Worm (Caenorhabditis elegans) whole organism, young adult: ENCODE measurements around the gene ZK1290.10.

Experiments used
- B0035.1 ChIP-seq: sonication (generic microtip); optimal IDR thresholded peaks from 2 replicates; lab custom pipeline; 2016; ENCODE audit warnings: missing genetic modification characterization, mild to moderate bottlenecking, missing compliant biosample characterization, missing genotype, missing genetic modification reagents
- B0336.3 ChIP-seq: fragments of 200-800 bp; sonication (Bioruptor generic); IDR thresholded peaks from 2 replicates; pipeline ENCODE4 v1.3.6; 2022; ENCODE audit warnings: missing genetic modification characterization, missing compliant biosample characterization
- F23B12.7 ChIP-seq: sonication (generic microtip); optimal IDR thresholded peaks from 2 replicates; lab custom pipeline; 2017; ENCODE audit warnings: missing genetic modification characterization, mild to moderate bottlenecking, missing compliant biosample characterization, antibody characterized with exemption, moderate library complexity; ENCODE audit not compliant: insufficient read depth
- F57A8.1 ChIP-seq: fragments of 200-800 bp; sonication (Bioruptor generic); optimal IDR thresholded peaks from 2 replicates; lab custom pipeline; 2018; ENCODE audit warnings: mild to moderate bottlenecking, missing genetic modification characterization, moderate library complexity, missing compliant biosample characterization
- F57C9.4 ChIP-seq: sonication (generic microtip); optimal IDR thresholded peaks from 2 replicates; lab custom pipeline; 2017; ENCODE audit warnings: mild to moderate bottlenecking, missing genetic modification characterization, missing compliant biosample characterization
- K12H6.12 ChIP-seq: fragments of 200-800 bp; sonication (Bioruptor generic); optimal IDR thresholded peaks from 2 replicates; lab custom pipeline; 2018; ENCODE audit warnings: mild to moderate bottlenecking, missing genetic modification characterization, missing compliant biosample characterization
- T07F8.4 ChIP-seq: sonication (generic microtip); optimal IDR thresholded peaks from 2 replicates; lab custom pipeline; 2016; ENCODE audit warnings: mild to moderate bottlenecking, missing genetic modification characterization, moderate library complexity, missing compliant biosample characterization
- Y56A3A.18 ChIP-seq: fragments of 200-800 bp; sonication (Bioruptor generic); IDR thresholded peaks from 2 replicates; pipeline ENCODE4 v1.3.6; 2022; ENCODE audit warnings: missing genetic modification reagents, missing genetic modification characterization, missing compliant biosample characterization
- Y79H2A.3 ChIP-seq: fragments of 200-800 bp; sonication (Bioruptor generic); conservative IDR thresholded peaks from 2 replicates; pipeline ENCODE4 v1.3.6; 2022; ENCODE audit warnings: missing genetic modification reagents, missing genetic modification characterization, missing compliant biosample characterization
- aptf-2 ChIP-seq: fragments of 200-800 bp; sonication (Bioruptor generic); conservative IDR thresholded peaks from 2 replicates; pipeline ENCODE4 v1.3.6; 2022; ENCODE audit warnings: missing genetic modification reagents, missing genetic modification characterization, missing compliant biosample characterization
- attf-5 ChIP-seq: fragments of 200-800 bp; sonication (Bioruptor generic); optimal IDR thresholded peaks from 2 replicates; lab custom pipeline; 2018; ENCODE audit warnings: mild to moderate bottlenecking, missing genetic modification characterization, missing compliant biosample characterization
- bed-1 ChIP-seq: fragments of 200-800 bp; sonication (Bioruptor generic); IDR thresholded peaks from 2 replicates; pipeline ENCODE4 v1.3.6; 2022; ENCODE audit warnings: missing genetic modification reagents, missing genetic modification characterization, missing compliant biosample characterization
- ceh-79 ChIP-seq: sonication (generic microtip); optimal IDR thresholded peaks from 2 replicates; lab custom pipeline; 2017; ENCODE audit warnings: mild to moderate bottlenecking, missing genetic modification characterization, missing compliant biosample characterization
- ceh-91 ChIP-seq: fragments of 200-800 bp; sonication (Bioruptor generic); IDR thresholded peaks from 2 replicates; pipeline ENCODE4 v1.3.6; 2022; ENCODE audit warnings: missing genetic modification reagents, missing genetic modification characterization, missing compliant biosample characterization
- die-1 ChIP-seq: sonication (generic microtip); optimal IDR thresholded peaks from 2 replicates; lab custom pipeline; 2016; ENCODE audit warnings: missing genotype, mild to moderate bottlenecking, missing genetic modification characterization, missing compliant biosample characterization
- dox-1 ChIP-seq: fragments of 200-800 bp; sonication (Bioruptor generic); IDR thresholded peaks from 2 replicates; pipeline ENCODE4 v1.3.6; 2022; ENCODE audit warnings: missing genetic modification reagents, missing genetic modification characterization, missing compliant biosample characterization
- egl-44 ChIP-seq: fragments of 200-800 bp; sonication (Bioruptor generic); IDR thresholded peaks from 2 replicates; pipeline ENCODE4 v1.3.6; 2022; ENCODE audit warnings: missing genetic modification reagents, missing genetic modification characterization, missing compliant biosample characterization
- egrh-3 ChIP-seq: fragments of 200-800 bp; sonication (Bioruptor generic); IDR thresholded peaks from 2 replicates; pipeline ENCODE4 v1.3.6; 2022; ENCODE audit warnings: missing genetic modification reagents, missing genetic modification characterization, missing compliant biosample characterization
- hlh-12 ChIP-seq: sonication (generic microtip); optimal IDR thresholded peaks from 2 replicates; lab custom pipeline; 2016; ENCODE audit warnings: missing genetic modification characterization, missing compliant biosample characterization
- hlh-26 ChIP-seq: fragments of 200-800 bp; sonication (Bioruptor generic); conservative IDR thresholded peaks from 2 replicates; pipeline ENCODE4 v1.3.6; 2022; ENCODE audit warnings: missing genetic modification reagents, missing genetic modification characterization, missing compliant biosample characterization
- hmg-1.2 ChIP-seq: fragments of 200-800 bp; sonication (Bioruptor generic); IDR thresholded peaks from 2 replicates; pipeline ENCODE4 v1.3.6; 2022; ENCODE audit warnings: missing genetic modification reagents, missing genetic modification characterization, missing compliant biosample characterization
- hsf-1 ChIP-seq: fragments of 200-800 bp; sonication (Bioruptor generic); IDR thresholded peaks from 2 replicates; pipeline ENCODE4 v1.3.6; 2022; ENCODE audit warnings: missing genetic modification reagents, missing genetic modification characterization, missing compliant biosample characterization
- lin-40 ChIP-seq: sonication (generic microtip); optimal IDR thresholded peaks from 2 replicates; lab custom pipeline; 2016; ENCODE audit warnings: missing genetic modification characterization, mild to moderate bottlenecking, missing compliant biosample characterization, missing genotype, missing genetic modification reagents
- lsy-27 ChIP-seq: sonication (generic microtip); optimal IDR thresholded peaks from 2 replicates; lab custom pipeline; 2017; ENCODE audit warnings: missing genetic modification characterization, mild to moderate bottlenecking, missing compliant biosample characterization, antibody characterized with exemption, missing genotype, borderline replicate concordance; ENCODE audit not compliant: insufficient read depth
- madf-10 ChIP-seq: sonication (generic microtip); optimal IDR thresholded peaks from 2 replicates; lab custom pipeline; 2016; ENCODE audit warnings: mild to moderate bottlenecking, missing genetic modification characterization, missing compliant biosample characterization
- madf-3 ChIP-seq: fragments of 200-800 bp; sonication (Bioruptor generic); IDR thresholded peaks from 2 replicates; pipeline ENCODE4 v1.3.6; 2022; ENCODE audit warnings: missing genetic modification reagents, missing genetic modification characterization, missing compliant biosample characterization
- madf-8 ChIP-seq: fragments of 200-800 bp; sonication (Bioruptor generic); conservative IDR thresholded peaks from 2 replicates; pipeline ENCODE4 v1.3.6; 2022; ENCODE audit warnings: missing genetic modification reagents, missing genetic modification characterization, missing compliant biosample characterization
- nfya-1 ChIP-seq: sonication (generic microtip); optimal IDR thresholded peaks from 2 replicates; lab custom pipeline; 2017; ENCODE audit warnings: antibody characterized with exemption, missing compliant biosample characterization, missing genetic modification characterization, borderline replicate concordance; ENCODE audit not compliant: insufficient read depth
- nfya-2 ChIP-seq: fragments of 200-800 bp; sonication (Bioruptor generic); IDR thresholded peaks from 2 replicates; pipeline ENCODE4 v1.3.6; 2022; ENCODE audit warnings: missing genetic modification reagents, missing genetic modification characterization, missing compliant biosample characterization
- nfyb-1 ChIP-seq: fragments of 200-800 bp; sonication (Bioruptor generic); IDR thresholded peaks from 2 replicates; pipeline ENCODE4 v1.3.6; 2022; ENCODE audit warnings: missing genetic modification reagents, missing genetic modification characterization, missing compliant biosample characterization
- nhr-120 ChIP-seq: fragments of 200-800 bp; sonication (Bioruptor generic); IDR thresholded peaks from 2 replicates; pipeline ENCODE4 v1.3.6; 2022; ENCODE audit warnings: missing genetic modification characterization, missing compliant biosample characterization
- nhr-27 ChIP-seq: fragments of 200-800 bp; sonication (Bioruptor generic); optimal IDR thresholded peaks from 2 replicates; lab custom pipeline; 2018; ENCODE audit warnings: mild to moderate bottlenecking, missing genetic modification characterization, moderate library complexity, missing compliant biosample characterization
- rec-8 ChIP-seq, 2 experiments: sonication (generic microtip); optimal IDR thresholded peaks; 2 replicates each; lab custom pipeline; 2016; ENCODE audit warnings: mild to moderate bottlenecking in 2 of 2, missing genetic modification characterization in 2 of 2, missing genetic modification reagents in 2 of 2, missing genotype in 2 of 2, missing biosample characterization in 1 of 2, missing compliant biosample characterization in 1 of 2, moderate library complexity in 1 of 2
- rpc-1 ChIP-seq, 2 experiments: fragments of 150-350 bp in 1 of 2; sonication (generic microtip) in 1 of 2; optimal IDR thresholded peaks; 2 replicates each; lab custom pipeline; 2014 to 2018; ENCODE audit warnings: missing biosample characterization in 1 of 2, missing genetic modification characterization in 1 of 2, missing genetic modification reagents in 1 of 2, missing genotype in 1 of 2
- sdz-38 ChIP-seq: sonication (generic microtip); optimal IDR thresholded peaks from 2 replicates; lab custom pipeline; 2016; ENCODE audit warnings: missing genotype, missing genetic modification characterization, missing compliant biosample characterization
- tbx-9 ChIP-seq: sonication (generic microtip); optimal IDR thresholded peaks from 2 replicates; lab custom pipeline; 2016; ENCODE audit warnings: borderline replicate concordance, missing genetic modification characterization, inconsistent platforms, missing compliant biosample characterization
- tlf-1 ChIP-seq: fragments of 200-800 bp; sonication (Bioruptor generic); optimal IDR thresholded peaks from 2 replicates; lab custom pipeline; 2018; ENCODE audit warnings: mild to moderate bottlenecking, missing genetic modification characterization, missing compliant biosample characterization
- unc-62 ChIP-seq: fragments of 150-350 bp; optimal IDR thresholded peaks from 2 replicates; lab custom pipeline; 2014; ENCODE audit warnings: missing biosample characterization, missing genetic modification reagents, missing genetic modification characterization
- xnd-1 ChIP-seq: sonication (generic microtip); optimal IDR thresholded peaks from 2 replicates; lab custom pipeline; 2016; ENCODE audit warnings: missing genotype, missing genetic modification reagents, missing genetic modification characterization, missing compliant biosample characterization
- zfh-2 ChIP-seq: fragments of 200-800 bp; sonication (Bioruptor generic); conservative IDR thresholded peaks from 2 replicates; pipeline ENCODE4 v1.3.6; 2022; ENCODE audit warnings: missing genetic modification reagents, missing genetic modification characterization, missing compliant biosample characterization
- ztf-18 ChIP-seq: sonication (generic microtip); optimal IDR thresholded peaks from 2 replicates; lab custom pipeline; 2016; ENCODE audit warnings: missing genotype, mild to moderate bottlenecking, missing genetic modification characterization, missing compliant biosample characterization
- ztf-25 ChIP-seq: fragments of 200-800 bp; sonication (Bioruptor generic); IDR thresholded peaks from 2 replicates; pipeline ENCODE4 v1.3.6; 2022; ENCODE audit warnings: missing genetic modification reagents, missing genetic modification characterization, missing compliant biosample characterization
- ztf-6 ChIP-seq: fragments of 200-800 bp; sonication (Bioruptor generic); IDR thresholded peaks from 2 replicates; pipeline ENCODE4 v1.3.6; 2022; ENCODE audit warnings: missing genetic modification reagents, missing genetic modification characterization, missing compliant biosample characterization

The ZK1290.10 gene

DNA sequence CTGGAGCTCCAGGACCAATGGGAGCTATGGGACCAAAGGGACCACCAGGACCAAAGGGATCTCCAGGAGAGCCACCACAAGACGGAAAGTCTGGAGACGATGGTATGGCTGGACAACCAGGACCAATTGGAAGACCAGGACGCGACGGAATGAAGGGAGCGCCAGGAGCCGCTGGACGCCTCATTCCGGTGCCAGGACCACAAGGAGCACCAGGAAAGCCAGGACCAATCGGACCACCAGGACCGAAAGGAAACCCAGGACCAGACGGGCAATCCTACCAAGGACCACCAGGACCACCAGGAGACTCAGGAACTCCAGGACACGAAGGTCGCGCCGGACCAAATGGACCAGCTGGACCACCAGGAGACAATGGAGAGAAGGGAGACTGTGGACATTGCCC lies 8.9 kb downstream of the ZK1290.10 start:
- no peak for TF ChIP-seq hlh-12 (tag; lab: Kevin White, UChicago)
- TF ChIP-seq zfh-2 (GFP tag; lab: Robert Waterston, UW), result peak; percentile 64; the same call in 1 of the 2 replicates
- no peak for TF ChIP-seq nfya-1
- TF ChIP-seq F57C9.4 (tag; lab: Kevin White, UChicago), result no peak
- TF ChIP-seq nfya-2, result no peak
- no peak for TF ChIP-seq rpc-1 (optimal IDR thresholded peaks at IDR 0.05; lab: Kevin White, UChicago)
- no peak for TF ChIP-seq rpc-1 (tag; optimal IDR thresholded peaks at IDR 0.05; lab: Kevin White, UChicago)
- no peak for TF ChIP-seq aptf-2 (GFP tag; lab: Robert Waterston, UW)
- TF ChIP-seq, all 124 proteins: peak for 1

DNA sequence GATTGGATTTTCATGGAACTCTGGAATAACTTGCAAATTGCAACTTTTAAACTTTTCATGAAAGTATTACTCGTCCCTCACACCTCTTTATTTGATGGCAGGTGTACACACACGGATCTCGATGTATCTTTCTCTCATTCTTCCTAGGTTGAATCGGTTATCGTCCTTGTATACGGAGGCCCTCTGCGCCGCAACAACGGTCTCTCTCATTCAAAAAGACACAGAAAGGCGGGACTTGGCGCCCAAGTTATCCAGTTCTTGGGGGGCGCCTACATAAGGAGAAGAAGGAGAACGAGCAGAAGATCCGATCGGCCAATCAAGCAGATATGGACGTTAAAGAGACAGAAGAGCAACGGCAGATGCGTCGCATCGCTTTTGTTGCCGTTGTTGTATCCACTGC lies 9.9 kb downstream of the ZK1290.10 start, which contains the start of gene rol-8:
Gene rol-8 (plus strand): TSS at position 301 of the 400 bp plus-strand sequence.
- no peak for TF ChIP-seq B0336.3 (GFP tag; lab: Robert Waterston, UW)
- TF ChIP-seq madf-10, result no peak
- no peak for TF ChIP-seq Y79H2A.3 (GFP tag; lab: Robert Waterston, UW)
- TF ChIP-seq K12H6.12 (tag; lab: Kevin White, UChicago), result no peak
- no peak for TF ChIP-seq hlh-12 (tag; lab: Kevin White, UChicago)
- TF ChIP-seq tbx-9, result no peak
- no peak for TF ChIP-seq hmg-1.2 (GFP tag; lab: Robert Waterston, UW)
- no peak for TF ChIP-seq hlh-26 (GFP tag; lab: Robert Waterston, UW)
- TF ChIP-seq ztf-18 (tag; lab: Kevin White, UChicago), result no peak
- no peak for TF ChIP-seq madf-3 (GFP tag; lab: Robert Waterston, UW)
- no peak for TF ChIP-seq dox-1 (GFP tag; lab: Robert Waterston, UW)
- TF ChIP-seq T07F8.4 (tag; lab: Kevin White, UChicago), result no peak
- no peak for TF ChIP-seq ztf-25 (GFP tag; lab: Robert Waterston, UW)

DNA sequence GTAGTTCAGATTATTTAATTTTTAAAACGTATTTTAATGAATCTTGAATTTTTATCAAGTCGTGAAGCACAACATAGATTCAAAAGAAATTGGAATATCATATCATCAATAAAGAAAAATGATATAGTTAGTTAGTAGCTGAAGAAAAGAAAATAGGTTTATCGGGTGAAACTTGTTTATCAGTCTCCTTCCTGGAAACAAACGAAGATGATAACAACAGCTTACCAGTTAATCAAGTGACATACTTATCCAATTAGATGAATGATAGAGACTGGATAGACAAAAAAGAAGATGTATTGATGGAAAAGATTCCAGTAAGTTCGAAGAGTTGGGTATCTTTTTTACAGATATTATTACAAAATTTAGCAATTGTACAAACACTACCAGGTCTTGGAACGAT lies 10.8 kb downstream of the ZK1290.10 start:
- TF ChIP-seq K12H6.12 (tag; lab: Kevin White, UChicago), result no peak

DNA sequence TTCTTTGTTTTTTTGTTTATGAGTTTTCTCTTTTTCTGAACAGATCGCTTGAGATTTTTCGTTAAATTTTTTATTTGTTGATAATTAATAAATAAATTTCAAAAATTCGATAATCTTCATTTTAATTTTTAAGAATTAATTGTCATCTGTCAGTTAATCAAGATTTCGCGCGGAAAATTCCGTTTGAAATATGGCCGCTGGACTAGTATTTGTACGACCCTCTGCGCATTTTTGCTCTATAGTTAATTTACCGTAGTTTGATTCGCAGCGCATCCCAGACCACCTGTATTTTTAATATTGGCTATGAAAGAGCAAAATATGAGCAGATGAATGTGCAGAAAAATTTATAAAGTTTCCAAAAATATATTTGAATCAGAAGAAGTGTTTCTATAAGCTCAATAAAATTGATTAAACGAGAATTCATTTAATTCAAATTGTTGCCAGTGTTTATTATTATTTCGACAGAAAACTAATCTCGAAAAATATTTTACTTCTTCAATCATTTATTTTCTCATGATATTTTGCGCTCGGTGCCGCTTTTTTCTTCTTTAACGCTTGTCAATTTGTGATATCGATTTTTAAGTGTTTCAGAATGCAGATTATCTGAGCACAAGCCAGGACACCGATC lies 16.0 kb downstream of the ZK1290.10 start, which contains the start of gene nfi-1:
Gene nfi-1 (plus strand): TSS at position 578 of the 628 bp plus-strand sequence.
- no peak for TF ChIP-seq unc-62 (GFP tag; lab: Kevin White, UChicago)
- TF ChIP-seq xnd-1 (tag; lab: Kevin White, UChicago), result no peak
- TF ChIP-seq nfyb-1, result no peak
- no peak for TF ChIP-seq hsf-1 (GFP tag; lab: Robert Waterston, UW)
- TF ChIP-seq egrh-3 (GFP tag; lab: Robert Waterston, UW), result no peak
- peak; percentile 32 for TF ChIP-seq K12H6.12 (tag; lab: Kevin White, UChicago)
- no peak for TF ChIP-seq F57A8.1
- TF ChIP-seq attf-5 (GFP tag; lab: Kevin White, UChicago), result peak; percentile 57
- no peak for TF ChIP-seq aptf-2 (GFP tag; lab: Robert Waterston, UW)
- TF ChIP-seq die-1 (tag; lab: Kevin White, UChicago), result no peak
- TF ChIP-seq lsy-27 (tag; lab: Kevin White, UChicago), result no peak
- no peak for TF ChIP-seq sdz-38 (tag; lab: Kevin White, UChicago)
- no peak for TF ChIP-seq egl-44 (GFP tag; lab: Robert Waterston, UW)
- TF ChIP-seq rec-8 (tag; optimal IDR thresholded peaks at IDR 0.05; lab: Kevin White, UChicago), result no peak
- TF ChIP-seq ztf-6, result no peak
- TF ChIP-seq ceh-91 (GFP tag; lab: Robert Waterston, UW), result no peak
- TF ChIP-seq Y56A3A.18 (GFP tag; lab: Robert Waterston, UW), result no peak
- TF ChIP-seq ceh-79 (tag; lab: Kevin White, UChicago), result no peak
- TF ChIP-seq F23B12.7 (tag; lab: Kevin White, UChicago), result no peak
- no peak for TF ChIP-seq bed-1
- TF ChIP-seq nhr-120 (GFP tag; lab: Robert Waterston, UW), result no peak
- TF ChIP-seq tlf-1 (GFP tag; lab: Kevin White, UChicago), result no peak
- no peak for TF ChIP-seq lin-40 (tag; lab: Kevin White, UChicago)
- no peak for TF ChIP-seq madf-8 (GFP tag; lab: Robert Waterston, UW)
- TF ChIP-seq B0035.1 (tag; lab: Kevin White, UChicago), result no peak
- TF ChIP-seq nhr-27 (tag; lab: Kevin White, UChicago), result no peak
